Fruit fly (Drosophila melanogaster) whole organism, embryonic: ENCODE data around the gene DNAlig4.

Experiments used
- Bgb ChIP-seq: fragments of 200-800 bp; sonication (Bioruptor generic); IDR thresholded peaks from 2 replicates; pipeline ENCODE4 v1.3.6; 2022; ENCODE audit warnings: missing biosample characterization, missing genetic modification characterization; ENCODE audit not compliant: partially characterized antibody
- CG10267 ChIP-seq: fragments of 200-800 bp; sonication (Bioruptor generic); optimal IDR thresholded peaks from 2 replicates; lab custom pipeline; 2018; ENCODE audit warnings: missing biosample characterization, mild to moderate bottlenecking, missing genetic modification characterization, moderate library complexity
- CG11093 ChIP-seq: fragments of 200-800 bp; sonication (Bioruptor generic); IDR thresholded peaks from 3 replicates; pipeline ENCODE4 v1.3.6; 2022; ENCODE audit warnings: missing biosample characterization, missing genetic modification characterization
- CG13424 ChIP-seq: fragments of 200-800 bp; sonication (Bioruptor generic); optimal IDR thresholded peaks from 2 replicates; lab custom pipeline; 2019; ENCODE audit warnings: missing biosample characterization, mild to moderate bottlenecking, missing genetic modification characterization, moderate library complexity
- CG14860 ChIP-seq: fragments of 200-800 bp; sonication (Bioruptor generic); IDR thresholded peaks from 3 replicates; pipeline ENCODE4 v1.3.6; 2022; ENCODE audit warnings: missing biosample characterization, missing genetic modification characterization; ENCODE audit not compliant: partially characterized antibody
- CG17359 ChIP-seq: fragments of 200-800 bp; sonication (Bioruptor generic); optimal IDR thresholded peaks from 3 replicates; lab custom pipeline; 2018; ENCODE audit warnings: missing biosample characterization, mild to moderate bottlenecking, missing genetic modification characterization, moderate library complexity
- CG2129 ChIP-seq: fragments of 200-800 bp; sonication (Bioruptor generic); IDR thresholded peaks from 2 replicates; pipeline ENCODE4 v1.3.6; 2022; ENCODE audit warnings: missing biosample characterization, missing genetic modification characterization; ENCODE audit not compliant: partially characterized antibody
- CG32532 ChIP-seq: fragments of 200-800 bp; sonication (Bioruptor generic); IDR thresholded peaks from 2 replicates; pipeline ENCODE4 v1.3.6; 2022; ENCODE audit warnings: missing biosample characterization, missing genetic modification characterization
- CG32767 ChIP-seq: fragments of 200-800 bp; sonication (Bioruptor generic); IDR thresholded peaks from 2 replicates; pipeline ENCODE4 v1.3.6; 2022; ENCODE audit warnings: missing biosample characterization, missing genetic modification characterization
- CG3995 ChIP-seq: fragments of 200-800 bp; sonication (Bioruptor generic); optimal IDR thresholded peaks from 3 replicates; lab custom pipeline; 2016; ENCODE audit warnings: missing biosample characterization, missing genetic modification characterization
- CG42726 ChIP-seq: fragments of 200-800 bp; sonication (Bioruptor generic); IDR thresholded peaks from 2 replicates; pipeline ENCODE4 v1.3.6; 2022; ENCODE audit warnings: missing biosample characterization, missing genetic modification characterization; ENCODE audit not compliant: partially characterized antibody
- CG6254 ChIP-seq: fragments of 200-800 bp; sonication (Bioruptor generic); optimal IDR thresholded peaks from 3 replicates; lab custom pipeline; 2017; ENCODE audit warnings: mild to moderate bottlenecking, missing biosample characterization, missing genetic modification reagents, missing genetic modification characterization
- CG6765 ChIP-seq: fragments of 200-800 bp; sonication (Bioruptor generic); optimal IDR thresholded peaks from 3 replicates; lab custom pipeline; 2017; ENCODE audit warnings: missing biosample characterization, mild to moderate bottlenecking, missing genetic modification characterization
- CG6791 ChIP-seq: fragments of 200-800 bp; sonication (Bioruptor generic); IDR thresholded peaks from 3 replicates; pipeline ENCODE4 v1.3.6; 2022; ENCODE audit warnings: missing biosample characterization, missing genetic modification characterization; ENCODE audit not compliant: partially characterized antibody
- CTCF ChIP-seq: fragments of 200-800 bp; sonication (Bioruptor generic); optimal IDR thresholded peaks from 2 replicates; lab custom pipeline; 2017; ENCODE audit warnings: missing biosample characterization, mild to moderate bottlenecking, missing genetic modification characterization, moderate library complexity
- Dad ChIP-seq: fragments of 200-800 bp; sonication (Bioruptor generic); optimal IDR thresholded peaks from 3 replicates; lab custom pipeline; 2016; ENCODE audit warnings: missing biosample characterization, missing genetic modification characterization
- Dip2 ChIP-seq: fragments of 200-800 bp; sonication (Bioruptor generic); IDR thresholded peaks from 2 replicates; pipeline ENCODE4 v1.3.6; 2022; ENCODE audit warnings: missing biosample characterization, missing genetic modification characterization
- E2f2 ChIP-seq: fragments of 200-800 bp; sonication (Bioruptor generic); IDR thresholded peaks from 2 replicates; pipeline ENCODE4 v1.3.6; 2022; ENCODE audit warnings: missing biosample characterization, missing genetic modification characterization
- Ets97D ChIP-seq: fragments of 200-800 bp; sonication (Bioruptor generic); optimal IDR thresholded peaks from 3 replicates; lab custom pipeline; 2016; ENCODE audit warnings: missing biosample characterization, missing genetic modification characterization
- Hey ChIP-seq: fragments of 200-800 bp; sonication (Bioruptor generic); optimal IDR thresholded peaks from 3 replicates; lab custom pipeline; 2018; ENCODE audit warnings: missing biosample characterization, mild to moderate bottlenecking, missing genetic modification characterization
- Opbp ChIP-seq: fragments of 200-800 bp; sonication (Bioruptor generic); IDR thresholded peaks from 3 replicates; pipeline ENCODE4 v1.3.6; 2022; ENCODE audit warnings: missing biosample characterization, missing genetic modification characterization; ENCODE audit not compliant: partially characterized antibody
- Ravus ChIP-seq: fragments of 200-800 bp; sonication (Bioruptor generic); IDR thresholded peaks from 2 replicates; pipeline ENCODE4 v1.3.6; 2022; ENCODE audit warnings: missing biosample characterization, missing genetic modification characterization
- Side ChIP-seq: fragments of 200-800 bp; sonication (Bioruptor generic); optimal IDR thresholded peaks from 2 replicates; lab custom pipeline; 2016; ENCODE audit warnings: missing biosample characterization, missing genetic modification characterization
- Trl ChIP-seq, 3 experiments: fragments of >200 bp in 2 of 3; fragments of 200-800 bp in 1 of 3; sonication (Bioruptor generic) in 1 of 3; optimal IDR thresholded peaks; 2 replicates in 1 of 3; 3 replicates in 2 of 3; lab custom pipeline; 2016 to 2017; ENCODE audit warnings: missing biosample characterization in 1 of 3, missing genetic modification characterization in 1 of 3
- Usf ChIP-seq: fragments of 200-800 bp; sonication (Bioruptor generic); optimal IDR thresholded peaks from 2 replicates; lab custom pipeline; 2017; ENCODE audit warnings: missing genotype, missing biosample characterization, missing genetic modification characterization
- aop ChIP-seq: fragments of 200-800 bp; sonication (Bioruptor generic); IDR thresholded peaks from 2 replicates; pipeline ENCODE4 v1.3.6; 2022; ENCODE audit warnings: missing biosample characterization, missing genetic modification characterization
- bbx ChIP-seq: fragments of 200-800 bp; sonication (Bioruptor generic); IDR thresholded peaks from 2 replicates; pipeline ENCODE4 v1.3.6; 2022; ENCODE audit warnings: missing biosample characterization, missing genetic modification characterization; ENCODE audit not compliant: partially characterized antibody
- btn ChIP-seq: fragments of 200-800 bp; sonication (Bioruptor generic); optimal IDR thresholded peaks from 2 replicates; lab custom pipeline; 2016; ENCODE audit warnings: missing biosample characterization, missing genetic modification characterization
- chif ChIP-seq, 2 experiments: fragments of 200-800 bp; sonication (Bioruptor generic); optimal IDR thresholded peaks; 3 replicates each; lab custom pipeline; 2016; ENCODE audit warnings: missing biosample characterization in 2 of 2, missing genetic modification characterization in 2 of 2
- chinmo ChIP-seq: fragments of 200-800 bp; sonication (Bioruptor generic); IDR thresholded peaks from 4 replicates; pipeline ENCODE4 v1.3.6; 2022; ENCODE audit warnings: missing biosample characterization, missing genetic modification characterization; ENCODE audit not compliant: partially characterized antibody
- corto ChIP-seq: fragments of 200-800 bp; sonication (Bioruptor generic); optimal IDR thresholded peaks from 2 replicates; lab custom pipeline; 2016; ENCODE audit warnings: missing biosample characterization, mild to moderate bottlenecking, missing genetic modification characterization, moderate library complexity
- fd64A ChIP-seq: fragments of 200-800 bp; sonication (Bioruptor generic); optimal IDR thresholded peaks from 3 replicates; lab custom pipeline; 2018; ENCODE audit warnings: missing biosample characterization, mild to moderate bottlenecking, missing genetic modification characterization
- fu2 ChIP-seq: fragments of 200-800 bp; sonication (Bioruptor generic); optimal IDR thresholded peaks from 2 replicates; lab custom pipeline; 2016; ENCODE audit warnings: missing biosample characterization, missing genetic modification characterization
- gcm2 ChIP-seq: fragments of 200-800 bp; sonication (Bioruptor generic); optimal IDR thresholded peaks from 2 replicates; lab custom pipeline; 2016; ENCODE audit warnings: missing biosample characterization, missing genetic modification characterization
- gsb-n ChIP-seq: fragments of 200-800 bp; sonication (Bioruptor generic); optimal IDR thresholded peaks from 3 replicates; lab custom pipeline; 2018; ENCODE audit warnings: missing biosample characterization, mild to moderate bottlenecking, missing genetic modification characterization
- insv ChIP-seq, 2 experiments: fragments of 200-800 bp; sonication (Bioruptor generic); optimal IDR thresholded peaks; 3 replicates each; lab custom pipeline; 2016 to 2018; ENCODE audit warnings: missing biosample characterization in 2 of 2, missing genetic modification characterization in 2 of 2
- inv ChIP-seq: fragments of 200-800 bp; sonication (Bioruptor generic); IDR thresholded peaks from 2 replicates; pipeline ENCODE4 v1.3.6; 2022; ENCODE audit warnings: missing biosample characterization, missing genetic modification characterization; ENCODE audit not compliant: partially characterized antibody
- kni ChIP-seq: fragments of 200-800 bp; sonication (Bioruptor generic); optimal IDR thresholded peaks from 3 replicates; lab custom pipeline; 2017; ENCODE audit warnings: mild to moderate bottlenecking, missing biosample characterization, missing genetic modification reagents, missing genetic modification characterization
- knrl ChIP-seq: fragments of 200-800 bp; sonication (Bioruptor generic); IDR thresholded peaks from 3 replicates; pipeline ENCODE4 v1.3.6; 2022; ENCODE audit warnings: missing biosample characterization, missing genetic modification characterization; ENCODE audit not compliant: partially characterized antibody
- lilli ChIP-seq: fragments of 200-800 bp; sonication (Bioruptor generic); optimal IDR thresholded peaks from 3 replicates; lab custom pipeline; 2016; ENCODE audit warnings: missing biosample characterization, missing genetic modification characterization
- lmd ChIP-seq: fragments of 200-800 bp; sonication (Bioruptor generic); IDR thresholded peaks from 2 replicates; pipeline ENCODE4 v1.3.6; 2022; ENCODE audit warnings: missing biosample characterization, missing genetic modification characterization
- mirr ChIP-seq: fragments of 200-800 bp; sonication (Bioruptor generic); optimal IDR thresholded peaks from 3 replicates; lab custom pipeline; 2018; ENCODE audit warnings: missing biosample characterization, mild to moderate bottlenecking, missing genetic modification characterization
- nom ChIP-seq: fragments of 200-800 bp; sonication (Bioruptor generic); optimal IDR thresholded peaks from 2 replicates; lab custom pipeline; 2017; ENCODE audit warnings: missing biosample characterization, missing genetic modification characterization, mild to moderate bottlenecking, moderate library complexity, missing genetic modification reagents
- prd ChIP-seq, 3 experiments: fragments of >200 bp in 2 of 3; fragments of 200-800 bp in 1 of 3; sonication (Bioruptor generic) in 1 of 3; optimal IDR thresholded peaks in 2 of 3; IDR thresholded peaks in 1 of 3; 2 replicates in 2 of 3; 3 replicates in 1 of 3; pipeline versions ENCODE4 v1.3.6 to Lab custom; 2017 to 2022; ENCODE audit warnings: missing biosample characterization in 1 of 3, missing genetic modification characterization in 1 of 3
- sug ChIP-seq: fragments of 200-800 bp; optimal IDR thresholded peaks from 2 replicates; lab custom pipeline; 2019; ENCODE audit warnings: missing biosample characterization, mild to moderate bottlenecking, missing genetic modification characterization, moderate library complexity
- vnd ChIP-seq: fragments of 200-800 bp; sonication (Bioruptor generic); IDR thresholded peaks from 3 replicates; pipeline ENCODE4 v1.3.6; 2022; ENCODE audit warnings: missing biosample characterization, missing genetic modification characterization; ENCODE audit not compliant: partially characterized antibody

DNAlig4 gene

DNA sequence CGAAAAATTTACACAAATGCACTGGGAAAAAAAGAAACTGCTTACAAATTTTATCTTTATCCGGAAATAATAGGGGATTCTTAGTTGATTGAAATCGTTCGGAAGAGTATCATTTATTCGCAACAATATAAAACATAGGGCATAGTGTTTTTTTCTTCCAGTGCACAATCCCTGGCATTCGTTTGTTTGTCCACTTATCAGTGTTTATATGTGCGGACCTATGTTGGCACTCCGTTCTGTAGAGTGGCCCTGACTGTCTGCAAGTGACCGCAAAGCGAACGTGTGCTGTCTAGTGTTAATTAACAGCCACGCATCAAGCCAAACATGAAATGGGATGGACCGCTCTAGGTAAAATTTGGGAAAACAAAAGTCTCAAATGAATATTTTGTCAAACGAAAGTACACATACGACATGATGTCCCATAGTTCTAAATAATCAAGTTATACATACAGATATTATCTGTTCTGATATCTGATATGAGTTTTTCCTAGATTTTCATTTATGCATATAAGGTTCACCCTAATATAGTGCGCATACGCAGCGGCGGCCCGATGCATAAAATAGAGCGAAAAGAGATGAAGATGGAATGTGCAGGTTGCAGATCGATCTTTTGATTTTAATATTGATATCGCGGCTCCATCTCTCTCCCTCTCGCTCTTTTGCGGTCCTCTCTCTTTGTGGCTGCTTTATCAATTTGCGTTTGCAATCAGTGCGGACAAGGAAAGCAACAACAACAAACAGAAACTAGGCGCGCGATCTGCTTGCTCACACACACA is 26.3 kb downstream of the DNAlig4 start (continued):
- TF ChIP-seq chif (GFP tag; optimal IDR thresholded peaks at IDR 0.05; lab: Kevin White, UChicago) (peak; percentile 95 to 96), nom (GFP tag; lab: Kevin White, UChicago) (peak; percentile 76), Dad (GFP tag; lab: Kevin White, UChicago) (peak; percentile 91), fu2 (peak; percentile 95), btn (GFP tag; lab: Kevin White, UChicago) (peak; percentile 92), gcm2 (GFP tag; lab: Kevin White, UChicago) (peak; percentile 94), fd64A (GFP tag; lab: Kevin White, UChicago) (peak; percentile 76), CG6254 (GFP tag; lab: Kevin White, UChicago) (peak; percentile 71), Hey (tag; lab: Kevin White, UChicago) (peak; percentile 92), aop (peak; percentile 64; the same call in 1 of the 2 replicates), Dip2 (GFP tag; lab: Robert Waterston, UW) (0 out of 2 replicates have a peak, but pooled peaks have one; percentile 23), CG10267 (peak; percentile 82), CG32532 (peak; percentile 95), lilli (GFP tag; lab: Kevin White, UChicago) (peak; percentile 97), CTCF (GFP tag; lab: Kevin White, UChicago) (peak; percentile 40), Ets97D (GFP tag; lab: Kevin White, UChicago) (peak; percentile 87)

DNA sequence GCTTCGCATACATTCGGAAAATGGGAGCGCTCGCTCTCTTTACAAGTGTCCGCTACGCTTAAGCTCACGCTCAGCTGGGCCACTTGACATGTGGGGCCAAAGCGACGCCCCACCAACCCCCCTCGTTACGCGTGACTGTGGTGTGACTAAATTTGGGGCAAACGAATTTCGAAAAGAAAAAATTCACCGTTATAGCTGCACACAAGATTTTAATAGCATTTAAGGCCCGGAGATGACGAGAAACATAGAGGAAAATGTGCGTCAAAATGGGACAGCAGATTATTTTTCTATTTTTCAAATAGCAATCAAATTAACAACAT is 27.0 kb downstream of the DNAlig4 start:
- TF ChIP-seq inv (no peak), CG11093 (GFP tag; lab: Robert Waterston, UW) (no peak), prd (optimal IDR thresholded peaks at IDR 0.05; lab: Kevin White, UChicago) (no peak), prd (GFP tag; IDR thresholded peaks at IDR 0.05; lab: Robert Waterston, UW) (no peak), chinmo (GFP tag; lab: Robert Waterston, UW) (0 out of 4 replicates have a peak, but pooled peaks have one; percentile 33), CG32767 (GFP tag; lab: Robert Waterston, UW) (no peak), Ravus (GFP tag; lab: Robert Waterston, UW) (no peak), E2f2 (GFP tag; lab: Robert Waterston, UW) (0 out of 2 replicates have a peak, but pooled peaks have one; percentile 0), knrl (GFP tag; lab: Robert Waterston, UW) (0 out of 3 replicates have a peak, but pooled peaks have one; percentile 3), mirr (GFP tag; lab: Kevin White, UChicago) (no peak), CG2129 (GFP tag; lab: Robert Waterston, UW) (no peak), Opbp (GFP tag; lab: Robert Waterston, UW) (0 out of 3 replicates have a peak, but pooled peaks have one; percentile 1), Side (GFP tag; lab: Kevin White, UChicago) (no peak), gsb-n (tag; lab: Kevin White, UChicago) (no peak), CG6765 (GFP tag; lab: Kevin White, UChicago) (no peak), CG13424 (tag; lab: Kevin White, UChicago) (no peak), corto (GFP tag; lab: Kevin White, UChicago) (no peak), bbx (GFP tag; lab: Robert Waterston, UW) (0 out of 2 replicates have a peak, but pooled peaks have one; percentile 23), CG3995 (GFP tag; lab: Kevin White, UChicago) (peak; percentile 58), sug (tag; lab: Kevin White, UChicago) (peak; percentile 73), Usf (GFP tag; lab: Kevin White, UChicago) (no peak), insv (GFP tag; optimal IDR thresholded peaks at IDR 0.05; lab: Kevin White, UChicago) (no peak), CG6791 (GFP tag; lab: Robert Waterston, UW) (0 out of 3 replicates have a peak, but pooled peaks have one; percentile 3), Bgb (GFP tag; lab: Robert Waterston, UW) (0 out of 2 replicates have a peak, but pooled peaks have one; percentile 5), CG14860 (GFP tag; lab: Robert Waterston, UW) (no peak), CG42726 (GFP tag; lab: Robert Waterston, UW) (0 out of 2 replicates have a peak, but pooled peaks have one; percentile 1), lmd (no peak), CG17359 (tag; lab: Kevin White, UChicago) (no peak), vnd (GFP tag; lab: Robert Waterston, UW) (peak; percentile 53; the same call in 1 of the 3 replicates), kni (GFP tag; lab: Kevin White, UChicago) (peak; percentile 90), Trl (optimal IDR thresholded peaks at IDR 0.05; lab: Kevin White, UChicago) (peak in 1 of 2 experiments; percentile 42), Trl (GFP tag; optimal IDR thresholded peaks at IDR 0.05; lab: Kevin White, UChicago) (no peak)
